Worm (Caenorhabditis elegans): Measurements from ENCODE around the gene fbxc-22.

- no peak for TF ChIP-seq W03F9.2 (tag; optimal IDR thresholded peaks at IDR 0.05)
- no peak for TF ChIP-seq dao-5 (tag; optimal IDR thresholded peaks at IDR 0.05)
Observed at ce11 chrII:1657202-1657601, 33.7 kb downstream of the fbxc-22 start, which contains the start of gene ZC204.12.

Data from whole organism, L4/young adult.